Worm (Caenorhabditis elegans) whole organism, L3 larva: ENCODE data around the gene madf-3.
A peak's percentile ranks its signal among the peaks of the same experiment; 100 is the strongest.

Experiments
- ZK546.5 ChIP-seq: sonication (generic microtip); optimal IDR thresholded peaks from 2 replicates; lab custom pipeline; 2017; ENCODE audit warnings: missing biosample characterization, missing genetic modification characterization
- ceh-82 ChIP-seq: fragments of 150-350 bp; optimal IDR thresholded peaks from 2 replicates; lab custom pipeline; 2014; ENCODE audit warnings: missing biosample characterization, missing genetic modification characterization
- daf-12 ChIP-seq: fragments of 150-350 bp; optimal IDR thresholded peaks from 2 replicates; lab custom pipeline; 2014; ENCODE audit warnings: missing biosample characterization, missing genetic modification reagents, missing genetic modification characterization
- mdl-1 ChIP-seq: fragments of 150-350 bp; optimal IDR thresholded peaks from 2 replicates; lab custom pipeline; 2014; ENCODE audit warnings: missing biosample characterization, missing genetic modification characterization
- nhr-77 ChIP-seq: fragments of 150-350 bp; optimal IDR thresholded peaks from 2 replicates; lab custom pipeline; 2014; ENCODE audit warnings: missing biosample characterization, missing genetic modification characterization
- pha-4 ChIP-seq: fragments of 150-350 bp; optimal IDR thresholded peaks from 2 replicates; lab custom pipeline; 2014; ENCODE audit warnings: missing biosample characterization, missing genetic modification reagents, missing genetic modification characterization
- tbx-2 ChIP-seq: sonication (generic microtip); optimal IDR thresholded peaks from 2 replicates; lab custom pipeline; 2016; ENCODE audit warnings: mild to moderate bottlenecking, missing genetic modification characterization, missing compliant biosample characterization
- unc-62 ChIP-seq: fragments of 150-350 bp; sonication (generic microtip); optimal IDR thresholded peaks from 4 replicates; lab custom pipeline; 2014; ENCODE audit warnings: missing biosample characterization, missing genetic modification reagents, missing genetic modification characterization
- ztf-11 ChIP-seq: fragments of 150-350 bp; optimal IDR thresholded peaks from 2 replicates; lab custom pipeline; 2014; ENCODE audit warnings: missing biosample characterization, missing genetic modification characterization

DNA sequence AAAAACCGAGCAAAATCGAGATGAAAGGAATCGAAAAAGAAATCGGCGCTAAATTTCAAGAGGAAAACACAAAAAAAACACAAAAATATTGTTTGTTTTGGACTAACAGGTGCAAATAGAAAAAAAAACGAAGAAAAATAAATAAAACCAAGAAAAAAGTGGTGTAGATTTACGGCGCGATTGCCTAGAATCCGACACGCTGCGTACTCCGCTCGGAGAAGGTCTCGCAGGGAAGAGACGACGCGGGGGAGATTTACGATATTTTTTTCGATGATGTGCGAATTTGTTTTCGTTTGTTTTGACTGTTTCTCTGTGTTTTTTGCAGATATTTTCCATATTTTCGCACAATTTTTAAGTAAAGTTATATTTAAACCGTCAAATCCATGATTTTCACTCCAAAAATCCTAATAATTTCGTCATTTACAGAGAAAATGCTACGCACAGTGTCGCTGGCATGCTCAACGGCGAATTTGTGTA is 35.3 kb upstream of the madf-3 start, which contains the start of gene sco-1:
- TF ChIP-seq ZK546.5 (tag; lab: Kevin White, UChicago) (peak; percentile 48), pha-4 (tag; lab: Kevin White, UChicago) (peak; percentile 100), nhr-77 (tag; lab: Kevin White, UChicago) (peak; percentile 28), mdl-1 (tag; lab: Kevin White, UChicago) (peak; percentile 24), ceh-82 (tag; lab: Kevin White, UChicago) (peak; percentile 83), tbx-2 (tag; lab: Kevin White, UChicago) (peak; percentile 78), daf-12 (tag; lab: Kevin White, UChicago) (no peak), ztf-11 (tag; lab: Kevin White, UChicago) (no peak), unc-62 (no peak)
